Fruit fly (Drosophila melanogaster) whole organism, adult: Measurements from ENCODE around the gene CG33095.

Experiments
- CG14711 ChIP-seq: fragments of 200-800 bp; sonication (Bioruptor generic); optimal IDR thresholded peaks from 2 replicates; lab custom pipeline; 2018; ENCODE audit warnings: missing biosample characterization, mild to moderate bottlenecking, missing genetic modification characterization, moderate library complexity
- pad ChIP-seq: fragments of 200-800 bp; sonication (Bioruptor generic); optimal IDR thresholded peaks from 3 replicates; lab custom pipeline; 2017; ENCODE audit warnings: missing biosample characterization, missing genetic modification characterization, mild to moderate bottlenecking, moderate library complexity, missing genetic modification reagents
- toe ChIP-seq: fragments of 200-800 bp; sonication (Bioruptor generic); optimal IDR thresholded peaks from 2 replicates; lab custom pipeline; 2016; ENCODE audit warnings: missing biosample characterization, missing genetic modification characterization

DNA sequence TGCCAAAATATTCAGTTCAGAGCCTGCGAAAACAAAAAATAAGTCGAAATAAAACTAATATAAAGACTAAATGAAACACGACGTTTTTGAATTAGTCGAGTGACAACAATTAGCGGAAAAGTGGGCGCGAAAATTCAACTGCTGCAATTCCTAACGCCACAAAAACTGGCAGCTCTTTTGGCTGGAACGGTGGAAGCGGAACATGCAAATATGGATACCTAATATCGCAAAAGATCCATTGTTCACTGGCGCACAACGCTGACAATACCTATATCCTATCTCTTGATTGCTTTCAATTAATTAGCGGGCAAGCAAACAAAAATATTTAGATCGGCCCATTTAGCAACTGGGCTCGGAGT, 48.1 kb upstream of the CG33095 start, which contains the start of gene CG11791:
- TF ChIP-seq CG14711 (no peak), toe (GFP tag; lab: Kevin White, UChicago) (no peak), pad (GFP tag; lab: Kevin White, UChicago) (no peak)
